Worm (Caenorhabditis elegans) whole organism, midembryonic: ENCODE results near the gene ZK742.4.

ENCODE experiments used
- T22C8.4 ChIP-seq: fragments of 200-800 bp; sonication (Bioruptor generic); IDR thresholded peaks from 2 replicates; pipeline ENCODE4 v1.3.6; 2022; ENCODE audit warnings: missing genetic modification characterization, missing compliant biosample characterization
- cog-1 ChIP-seq: sonication (generic microtip); optimal IDR thresholded peaks from 2 replicates; lab custom pipeline; 2016; ENCODE audit warnings: missing genetic modification characterization, missing compliant biosample characterization
- flt-1 ChIP-seq: fragments of 200-800 bp; sonication (Bioruptor generic); IDR thresholded peaks from 2 replicates; pipeline ENCODE4 v1.3.6; 2022; ENCODE audit warnings: missing genetic modification characterization, missing compliant biosample characterization
- klf-2 ChIP-seq: fragments of 200-800 bp; sonication (Bioruptor generic); conservative IDR thresholded peaks from 2 replicates; pipeline ENCODE4 v1.3.6; 2022; ENCODE audit warnings: missing genetic modification reagents, missing genetic modification characterization, missing compliant biosample characterization
- med-1 ChIP-seq: sonication (generic microtip); optimal IDR thresholded peaks from 2 replicates; lab custom pipeline; 2017; ENCODE audit warnings: missing genetic modification characterization, mild to moderate bottlenecking, missing compliant biosample characterization, antibody characterized with exemption, missing genetic modification reagents; ENCODE audit not compliant: insufficient read depth
- ref-1 ChIP-seq: fragments of 200-800 bp; sonication (Bioruptor generic); conservative IDR thresholded peaks from 2 replicates; pipeline ENCODE4 v1.3.6; 2022; ENCODE audit warnings: missing genetic modification reagents, missing genetic modification characterization, missing compliant biosample characterization
- tab-1 ChIP-seq: fragments of 200-800 bp; sonication (Bioruptor generic); IDR thresholded peaks from 2 replicates; pipeline ENCODE4 v1.3.6; 2022; ENCODE audit warnings: missing genetic modification characterization, missing compliant biosample characterization
- ztf-23 ChIP-seq: fragments of 200-800 bp; sonication (Bioruptor generic); IDR thresholded peaks from 2 replicates; pipeline ENCODE4 v1.3.6; 2022; ENCODE audit warnings: missing genetic modification reagents, missing genetic modification characterization, missing compliant biosample characterization
- ztf-29 ChIP-seq: fragments of 200-800 bp; sonication (Bioruptor generic); IDR thresholded peaks from 2 replicates; pipeline ENCODE4 v1.3.6; 2022; ENCODE audit warnings: missing genetic modification reagents, missing genetic modification characterization, missing compliant biosample characterization

The ZK742.4 gene

DNA sequence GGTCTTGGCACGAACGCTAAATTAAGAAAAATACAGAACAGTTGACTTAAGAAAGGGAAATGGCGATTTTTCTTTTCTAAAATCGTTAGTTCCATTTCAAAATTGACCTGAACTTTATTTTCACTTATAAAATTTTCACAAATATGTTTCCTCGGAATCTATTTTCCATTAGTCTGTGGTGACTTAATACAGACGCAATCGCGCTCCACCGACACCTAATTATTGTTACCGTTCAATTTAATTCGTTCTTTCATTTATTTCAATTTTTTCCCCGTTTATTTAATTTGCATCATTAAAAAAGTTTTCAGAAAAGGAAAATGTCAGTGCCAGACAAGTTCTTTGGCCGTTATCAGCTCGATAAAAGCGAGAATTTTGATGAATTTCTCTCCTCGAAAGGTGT lies 8.7 kb upstream of the ZK742.4 start, which contains the start of gene lbp-4:
Gene lbp-4 (plus strand): TSS at position 309 of the 400 bp plus-strand sequence.
- TF ChIP-seq ztf-29 (GFP tag; lab: Robert Waterston, UW) (no peak), cog-1 (tag; lab: Kevin White, UChicago) (no peak), T22C8.4 (GFP tag; lab: Robert Waterston, UW) (no peak)

DNA sequence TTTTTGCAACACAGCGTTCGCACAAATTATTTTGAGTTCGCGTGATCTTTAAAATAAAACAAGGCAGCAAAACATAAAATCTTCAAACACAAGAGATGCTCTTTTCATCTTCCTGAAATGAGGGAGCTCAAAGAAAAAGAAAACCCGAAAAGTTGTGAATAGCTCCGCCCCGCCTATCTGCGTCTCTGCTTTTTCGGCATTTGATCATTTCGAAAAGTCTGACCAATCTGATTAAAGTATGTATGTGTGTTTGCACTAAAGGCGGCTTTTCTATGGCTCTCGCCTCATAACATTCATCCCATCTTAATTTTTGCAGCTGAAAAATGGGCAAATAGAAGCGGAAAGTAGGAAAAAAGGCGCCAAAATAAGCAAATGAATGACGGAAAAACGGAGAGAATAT lies 8.0 kb upstream of the ZK742.4 start:
- TF ChIP-seq med-1 (GFP tag; lab: Kevin White, UChicago) (no peak), tab-1 (GFP tag; lab: Robert Waterston, UW) (no peak), ref-1 (GFP tag; lab: Robert Waterston, UW) (no peak), cog-1 (tag; lab: Kevin White, UChicago) (no peak), klf-2 (GFP tag; lab: Robert Waterston, UW) (no peak), T22C8.4 (GFP tag; lab: Robert Waterston, UW) (no peak), flt-1 (GFP tag; lab: Robert Waterston, UW) (no peak)

DNA sequence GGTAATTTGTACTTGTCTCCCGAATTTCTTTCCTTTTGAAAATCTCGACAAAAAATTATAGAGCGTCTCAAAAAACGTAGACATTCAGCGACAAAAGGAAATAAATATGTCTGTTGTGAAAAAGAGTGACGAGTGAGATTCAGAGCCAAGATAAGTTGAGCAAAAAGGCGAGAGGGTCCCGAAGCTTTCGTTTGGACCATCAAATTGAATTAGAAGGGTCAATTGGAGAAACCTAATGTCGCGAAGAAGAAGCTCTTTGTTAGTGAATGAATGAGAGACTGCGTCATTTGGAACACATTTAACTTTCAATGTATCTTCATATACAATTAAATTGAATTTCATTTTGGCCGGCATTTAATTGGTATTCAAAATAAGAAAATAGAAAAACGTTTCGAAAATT lies 4.9 kb upstream of the ZK742.4 start:
- no peak for TF ChIP-seq T22C8.4 (GFP tag; lab: Robert Waterston, UW)
- TF ChIP-seq ztf-29 (GFP tag; lab: Robert Waterston, UW), result no peak
- no peak for TF ChIP-seq klf-2 (GFP tag; lab: Robert Waterston, UW)
- no peak for TF ChIP-seq cog-1 (tag; lab: Kevin White, UChicago)
- TF ChIP-seq ref-1 (GFP tag; lab: Robert Waterston, UW), result no peak
- no peak for TF ChIP-seq tab-1 (GFP tag; lab: Robert Waterston, UW)
- no peak for TF ChIP-seq flt-1 (GFP tag; lab: Robert Waterston, UW)
- TF ChIP-seq ztf-23 (GFP tag; lab: Robert Waterston, UW), result no peak

DNA sequence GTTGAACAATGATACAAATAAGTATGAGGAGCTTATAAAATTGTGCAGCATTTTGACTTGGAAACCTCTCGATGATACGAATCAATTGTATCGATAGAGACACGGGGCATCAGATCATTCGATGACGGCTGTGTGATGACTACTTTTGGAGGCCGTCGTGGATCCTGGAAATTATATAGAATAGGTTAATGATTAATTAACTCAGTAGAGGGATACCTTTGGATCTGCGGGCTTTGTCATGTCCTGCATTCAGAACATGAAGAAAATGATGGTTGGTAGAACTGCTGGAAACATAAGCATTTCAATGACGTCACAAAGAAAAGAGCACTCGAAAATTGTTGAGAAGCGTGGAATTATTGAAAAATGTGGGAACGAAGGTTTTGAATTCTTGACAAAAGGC lies 3.0 kb upstream of the ZK742.4 start, which contains the start of gene ZK742.6:
Gene ZK742.6 (minus strand): TSS at position 342 of the 400 bp plus-strand sequence.
- TF ChIP-seq T22C8.4 (GFP tag; lab: Robert Waterston, UW) (no peak), klf-2 (GFP tag; lab: Robert Waterston, UW) (no peak), tab-1 (GFP tag; lab: Robert Waterston, UW) (no peak), cog-1 (tag; lab: Kevin White, UChicago) (no peak), med-1 (GFP tag; lab: Kevin White, UChicago) (no peak), ztf-23 (GFP tag; lab: Robert Waterston, UW) (no peak), ref-1 (GFP tag; lab: Robert Waterston, UW) (no peak), flt-1 (GFP tag; lab: Robert Waterston, UW) (no peak)

DNA sequence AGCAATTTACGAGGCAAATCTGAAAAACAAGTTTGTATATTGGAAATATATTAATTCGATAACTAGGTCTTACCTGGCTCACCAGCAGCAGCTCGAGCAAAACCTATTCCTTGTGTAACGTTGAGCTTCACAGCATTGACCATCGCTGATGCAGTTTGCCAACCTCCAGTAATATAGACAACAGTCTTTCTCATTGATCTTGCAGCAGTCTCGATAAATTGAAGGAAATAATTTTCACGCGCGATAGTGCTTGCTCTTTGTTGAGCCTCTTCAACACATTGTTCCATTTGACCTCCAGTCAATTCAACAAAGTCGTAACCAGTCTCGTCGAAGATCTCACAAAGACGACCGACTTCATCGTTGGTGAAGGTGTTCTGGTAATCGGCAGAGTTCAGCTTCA lies 1.0 kb downstream of the ZK742.4 start:
- TF ChIP-seq med-1 (GFP tag; lab: Kevin White, UChicago) (no peak), flt-1 (GFP tag; lab: Robert Waterston, UW) (no peak), T22C8.4 (GFP tag; lab: Robert Waterston, UW) (no peak), tab-1 (GFP tag; lab: Robert Waterston, UW) (no peak), cog-1 (tag; lab: Kevin White, UChicago) (no peak), ref-1 (GFP tag; lab: Robert Waterston, UW) (no peak), ztf-23 (GFP tag; lab: Robert Waterston, UW) (no peak), klf-2 (GFP tag; lab: Robert Waterston, UW) (no peak)

DNA sequence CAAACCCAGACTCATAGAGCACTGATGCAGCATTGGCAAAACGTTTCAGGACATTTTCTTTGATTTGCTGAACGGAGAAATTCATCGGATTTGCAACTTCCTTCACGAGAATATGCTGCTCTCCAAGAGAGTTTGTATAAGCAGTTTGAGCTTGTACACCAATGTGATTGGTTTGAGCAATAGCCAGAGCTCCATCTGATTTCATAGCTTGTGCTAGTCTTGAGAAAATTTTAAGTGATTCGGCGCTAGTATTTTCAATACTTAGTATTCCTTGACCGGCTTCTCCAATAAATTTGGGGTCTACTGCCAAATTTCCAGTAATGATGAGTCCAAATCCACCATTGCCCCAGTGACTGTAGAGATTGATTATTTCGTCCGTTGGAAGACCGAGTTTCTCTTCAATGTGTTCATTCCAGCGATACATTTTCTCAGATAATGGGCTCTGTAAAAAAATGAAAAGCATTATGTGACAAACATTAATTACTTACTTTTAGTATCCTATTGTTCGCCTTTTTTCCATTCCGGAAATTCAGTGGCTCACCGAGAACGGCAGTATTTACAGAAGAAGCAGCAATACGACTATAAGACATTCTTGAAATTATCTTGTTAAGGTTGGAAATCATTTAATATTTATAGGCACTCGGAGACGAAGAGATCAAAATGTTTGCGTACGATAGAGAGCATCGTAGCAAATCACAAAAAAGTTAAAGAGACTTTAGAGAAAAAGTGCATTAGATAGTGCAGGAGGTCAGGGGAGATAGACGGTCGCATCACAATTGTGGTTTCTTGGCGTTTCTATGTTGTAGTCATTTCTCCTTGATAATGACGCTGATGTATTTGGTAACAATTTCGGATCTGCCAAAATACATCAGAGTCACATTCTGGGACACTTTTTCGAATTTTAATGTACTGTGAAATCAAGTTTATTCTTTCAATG lies 2.0 kb downstream of the ZK742.4 start, which contains the start of gene ZK742.3:
Gene ZK742.3 (minus strand): TSS at position 593 of the 937 bp plus-strand sequence.
- TF ChIP-seq tab-1 (GFP tag; lab: Robert Waterston, UW), result no peak

DNA sequence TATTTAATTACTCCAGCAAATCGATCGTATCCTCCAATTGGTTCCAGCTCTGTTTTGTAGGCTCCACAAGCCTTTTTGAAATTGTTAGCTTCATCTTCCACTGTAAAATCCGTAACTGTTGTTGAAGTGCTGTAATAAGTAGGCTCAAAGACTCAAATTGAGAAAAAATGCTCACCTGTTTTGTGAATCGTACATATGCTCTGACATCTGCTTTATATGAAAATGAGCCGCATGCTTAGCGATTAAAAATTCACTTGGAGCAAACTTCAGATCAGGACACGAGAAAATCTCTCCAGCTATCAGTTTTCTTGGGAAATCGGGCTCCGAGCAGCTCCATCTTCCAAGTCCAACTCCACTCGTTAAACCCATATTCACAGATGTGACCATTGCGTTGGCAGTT lies 3.1 kb downstream of the ZK742.4 start:
- TF ChIP-seq klf-2 (GFP tag; lab: Robert Waterston, UW) (no peak), ztf-29 (GFP tag; lab: Robert Waterston, UW) (no peak), tab-1 (GFP tag; lab: Robert Waterston, UW) (no peak), cog-1 (tag; lab: Kevin White, UChicago) (no peak), T22C8.4 (GFP tag; lab: Robert Waterston, UW) (no peak), flt-1 (GFP tag; lab: Robert Waterston, UW) (no peak), ztf-23 (GFP tag; lab: Robert Waterston, UW) (no peak), ref-1 (GFP tag; lab: Robert Waterston, UW) (no peak), med-1 (GFP tag; lab: Kevin White, UChicago) (no peak)

DNA sequence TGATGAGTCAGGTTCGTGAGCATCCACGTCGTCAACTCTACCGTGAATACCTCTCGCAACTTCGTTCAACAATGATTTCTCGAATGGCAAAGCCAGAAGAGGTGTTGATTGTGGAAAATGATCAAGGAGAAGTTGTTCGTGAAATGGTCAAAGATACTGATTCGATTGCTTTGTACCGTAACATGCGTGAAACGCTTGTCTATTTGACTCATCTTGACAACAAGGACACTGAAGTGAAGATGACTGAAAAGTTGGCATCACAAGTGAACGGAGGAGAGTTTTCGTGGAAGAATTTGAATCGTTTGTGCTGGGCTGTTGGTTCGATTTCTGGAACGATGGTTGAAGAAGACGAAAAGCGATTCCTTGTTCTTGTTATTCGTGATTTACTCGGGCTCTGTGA lies 5.0 kb downstream of the ZK742.4 start:
- TF ChIP-seq klf-2 (GFP tag; lab: Robert Waterston, UW) (no peak), cog-1 (tag; lab: Kevin White, UChicago) (no peak), med-1 (GFP tag; lab: Kevin White, UChicago) (no peak), T22C8.4 (GFP tag; lab: Robert Waterston, UW) (no peak), tab-1 (GFP tag; lab: Robert Waterston, UW) (no peak), ztf-23 (GFP tag; lab: Robert Waterston, UW) (no peak), ztf-29 (GFP tag; lab: Robert Waterston, UW) (no peak)

DNA sequence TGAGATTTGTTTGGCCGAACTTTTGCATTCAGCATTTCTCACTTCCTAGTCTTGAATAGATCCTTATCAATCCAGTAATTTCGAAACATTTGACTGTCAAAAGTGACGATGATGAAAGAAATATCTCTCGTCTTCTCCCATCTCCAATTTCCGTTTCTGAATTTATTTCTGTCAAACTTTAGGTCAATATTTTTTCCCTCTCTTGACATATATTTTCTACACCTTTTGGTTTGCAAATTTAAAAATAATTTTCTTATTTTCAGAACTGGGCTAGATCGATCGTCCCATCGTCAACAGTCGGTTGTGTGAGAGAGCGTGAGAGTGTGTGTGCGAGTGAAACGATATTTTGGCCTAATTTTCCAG lies 6.8 kb downstream of the ZK742.4 start, which contains the start of gene xpo-1:
Gene xpo-1 (plus strand): TSS at position 264 of the 363 bp plus-strand sequence.
- TF ChIP-seq tab-1 (GFP tag; lab: Robert Waterston, UW) (no peak), flt-1 (GFP tag; lab: Robert Waterston, UW) (0 out of 2 replicates have a peak, but pooled peaks have one; percentile 23)
